Fruit fly (Drosophila melanogaster): Measurements from ENCODE around the gene Fum2.

Fum2 gene

dm6 chrX:6699255-6699885, 17.8 kb downstream of the Fum2 start, which contains the start of gene CG14441 (continued):
- TF ChIP-seq trh (GFP tag; optimal IDR thresholded peaks at IDR 0.05), result no peak
- TF ChIP-seq CG6254 (GFP tag; optimal IDR thresholded peaks at IDR 0.05), result peak; percentile 34
- peak; percentile 55 for TF ChIP-seq ERR (GFP tag; optimal IDR thresholded peaks at IDR 0.05)
- TF ChIP-seq nerfin-2 (GFP tag; IDR thresholded peaks at IDR 0.05; ENCODE audit: partially characterized antibody), result peak; percentile 93
- TF ChIP-seq HLHmδ (GFP tag; optimal IDR thresholded peaks at IDR 0.05), result peak; percentile 42
- TF ChIP-seq prd (optimal IDR thresholded peaks at IDR 0.05), result no peak
- no peak for TF ChIP-seq prd (GFP tag; IDR thresholded peaks at IDR 0.05)
- TF ChIP-seq CG4820 (GFP tag; optimal IDR thresholded peaks at IDR 0.05), result peak; percentile 9
- peak in 1 of 2 experiments; percentile 48 for TF ChIP-seq Hr51 (GFP tag; optimal IDR thresholded peaks at IDR 0.05)
- no peak for TF ChIP-seq CG6654 (GFP tag; optimal IDR thresholded peaks at IDR 0.05)
- TF ChIP-seq pb (GFP tag; optimal IDR thresholded peaks at IDR 0.05), result peak; percentile 13
- TF ChIP-seq B-H2 (GFP tag; optimal IDR thresholded peaks at IDR 0.05), result peak; percentile 78
- peak; percentile 62 for TF ChIP-seq phol (tag; optimal IDR thresholded peaks at IDR 0.05)
- TF ChIP-seq CG10431 (GFP tag; optimal IDR thresholded peaks at IDR 0.05), result no peak
- TF ChIP-seq kay (GFP tag; optimal IDR thresholded peaks at IDR 0.05), result peak; percentile 1
- peak; percentile 23 for TF ChIP-seq CG31365 (tag; optimal IDR thresholded peaks at IDR 0.05)
- TF ChIP-seq Mad (GFP tag; optimal IDR thresholded peaks at IDR 0.05), result peak; percentile 52
- TF ChIP-seq CG31224 (GFP tag; IDR thresholded peaks at IDR 0.05), result 0 out of 2 replicates have a peak, but pooled peaks have one; percentile 17
- TF ChIP-seq toy (GFP tag; IDR thresholded peaks at IDR 0.05), result 0 out of 2 replicates have a peak, but pooled peaks have one; percentile 27
- TF ChIP-seq wek (GFP tag; optimal IDR thresholded peaks at IDR 0.05), result peak; percentile 5
- no peak for TF ChIP-seq da (GFP tag; optimal IDR thresholded peaks at IDR 0.05)
- peak; percentile 32 for TF ChIP-seq CG3163 (GFP tag; optimal IDR thresholded peaks at IDR 0.05)
- peak; percentile 56 for TF ChIP-seq CG11398 (GFP tag; optimal IDR thresholded peaks at IDR 0.05)
- TF ChIP-seq Fer3 (tag; optimal IDR thresholded peaks at IDR 0.05), result peak; percentile 32
- peak; percentile 13 for TF ChIP-seq HmgD (GFP tag; optimal IDR thresholded peaks at IDR 0.05)
- TF ChIP-seq CG17385 (GFP tag; optimal IDR thresholded peaks at IDR 0.05), result peak; percentile 57
- TF ChIP-seq CG10147 (GFP tag; optimal IDR thresholded peaks at IDR 0.05), result peak; percentile 72
- TF ChIP-seq fru (optimal IDR thresholded peaks at IDR 0.05), result no peak
- TF ChIP-seq CG30020 (tag; optimal IDR thresholded peaks at IDR 0.05), result peak; percentile 6
- peak; percentile 89 for TF ChIP-seq CG34376 (GFP tag; optimal IDR thresholded peaks at IDR 0.05)
- peak; percentile 79 for TF ChIP-seq CG18599 (GFP tag; optimal IDR thresholded peaks at IDR 0.05)
- peak; percentile 32 for TF ChIP-seq CG1603 (tag; optimal IDR thresholded peaks at IDR 0.05)
- TF ChIP-seq ato (GFP tag; IDR thresholded peaks at IDR 0.05; ENCODE audit: partially characterized antibody), result peak; percentile 92
- peak; percentile 95 for TF ChIP-seq Bgb (GFP tag; IDR thresholded peaks at IDR 0.05; ENCODE audit: partially characterized antibody)
- TF ChIP-seq CG8089 (GFP tag; optimal IDR thresholded peaks at IDR 0.05), result peak; percentile 26
- TF ChIP-seq Lhr (GFP tag; optimal IDR thresholded peaks at IDR 0.05), result no peak
- peak; percentile 96 for TF ChIP-seq mld (GFP tag; IDR thresholded peaks at IDR 0.05; ENCODE audit: partially characterized antibody)
- TF ChIP-seq CG7963 (GFP tag; IDR thresholded peaks at IDR 0.05; ENCODE audit: partially characterized antibody), result peak; percentile 92
- TF ChIP-seq jumu (GFP tag; optimal IDR thresholded peaks at IDR 0.05), result peak; percentile 12
- peak; percentile 42 for TF ChIP-seq CG10979 (tag; optimal IDR thresholded peaks at IDR 0.05)
- peak; percentile 65 for TF ChIP-seq pfk (GFP tag; optimal IDR thresholded peaks at IDR 0.05)
- peak; percentile 54 for TF ChIP-seq D (optimal IDR thresholded peaks at IDR 0.05)
- no peak for TF ChIP-seq D (GFP tag; optimal IDR thresholded peaks at IDR 0.05)
- peak; percentile 46 for TF ChIP-seq CG15269 (tag; optimal IDR thresholded peaks at IDR 0.05)
- TF ChIP-seq Sry-β (GFP tag; optimal IDR thresholded peaks at IDR 0.05), result peak; percentile 96
- TF ChIP-seq h (optimal IDR thresholded peaks at IDR 0.05), result no peak
- peak; percentile 62 for TF ChIP-seq HmgZ (tag; optimal IDR thresholded peaks at IDR 0.05)
- TF ChIP-seq CG7556 (GFP tag; optimal IDR thresholded peaks at IDR 0.05), result peak; percentile 43
- peak; percentile 17 for TF ChIP-seq dmrt11E (tag; optimal IDR thresholded peaks at IDR 0.05)
